Worm (Caenorhabditis elegans) whole organism, midembryonic: ENCODE measurements around the gene skr-6.

Source experiments
- cog-1 ChIP-seq: sonication (generic microtip); optimal IDR thresholded peaks from 2 replicates; lab custom pipeline; 2016; ENCODE audit warnings: missing genetic modification characterization, missing compliant biosample characterization
- flt-1 ChIP-seq: fragments of 200-800 bp; sonication (Bioruptor generic); IDR thresholded peaks from 2 replicates; pipeline ENCODE4 v1.3.6; 2022; ENCODE audit warnings: missing genetic modification characterization, missing compliant biosample characterization
- med-1 ChIP-seq: sonication (generic microtip); optimal IDR thresholded peaks from 2 replicates; lab custom pipeline; 2017; ENCODE audit warnings: missing genetic modification characterization, mild to moderate bottlenecking, missing compliant biosample characterization, antibody characterized with exemption, missing genetic modification reagents; ENCODE audit not compliant: insufficient read depth
- ref-1 ChIP-seq: fragments of 200-800 bp; sonication (Bioruptor generic); conservative IDR thresholded peaks from 2 replicates; pipeline ENCODE4 v1.3.6; 2022; ENCODE audit warnings: missing genetic modification reagents, missing genetic modification characterization, missing compliant biosample characterization
- ztf-29 ChIP-seq: fragments of 200-800 bp; sonication (Bioruptor generic); IDR thresholded peaks from 2 replicates; pipeline ENCODE4 v1.3.6; 2022; ENCODE audit warnings: missing genetic modification reagents, missing genetic modification characterization, missing compliant biosample characterization

ce11 chrV:18269885-18270284 lies at the start of gene skr-6:
- TF ChIP-seq flt-1 (no peak), med-1 (GFP tag; lab: Kevin White, UChicago) (no peak), ref-1 (GFP tag; lab: Robert Waterston, UW) (no peak), ztf-29 (GFP tag; lab: Robert Waterston, UW) (no peak), cog-1 (tag; lab: Kevin White, UChicago) (no peak)
